Worm (Caenorhabditis elegans) whole organism, L4/young adult: ENCODE measurements around the gene pdf-2.

Experiments
- dao-5 ChIP-seq: sonication (generic microtip); optimal IDR thresholded peaks from 2 replicates; lab custom pipeline; 2016; ENCODE audit warnings: missing genotype, missing genetic modification characterization, moderate library complexity, missing compliant biosample characterization
- him-1 ChIP-seq: sonication (generic microtip); optimal IDR thresholded peaks from 2 replicates; lab custom pipeline; 2016; ENCODE audit warnings: missing genotype, missing genetic modification reagents, missing genetic modification characterization, missing compliant biosample characterization

- TF ChIP-seq him-1 (no peak), dao-5 (tag; lab: Kevin White, UChicago) (no peak)
Measured at ce11 chrX:2118162-2118561, 45.0 kb upstream of the pdf-2 start, which contains the start of gene swip-10.
